Fruit fly (Drosophila melanogaster) whole organism, embryonic: ENCODE data around the gene Tsen54.

ENCODE experiments used
- Atf3 ChIP-seq: fragments of 200-800 bp; sonication (Bioruptor generic); optimal IDR thresholded peaks from 3 replicates; lab custom pipeline; 2016; ENCODE audit warnings: missing biosample characterization, missing genetic modification characterization
- CG12391 ChIP-seq: fragments of 200-800 bp; sonication (Bioruptor generic); optimal IDR thresholded peaks from 3 replicates; lab custom pipeline; 2018; ENCODE audit warnings: missing biosample characterization, mild to moderate bottlenecking, missing genetic modification characterization, moderate library complexity
- CG14710 ChIP-seq: fragments of 200-800 bp; sonication (Bioruptor generic); optimal IDR thresholded peaks from 3 replicates; lab custom pipeline; 2019; ENCODE audit warnings: missing biosample characterization, mild to moderate bottlenecking, missing genetic modification characterization, moderate library complexity
- CG5180 ChIP-seq: fragments of 200-800 bp; sonication (Bioruptor generic); optimal IDR thresholded peaks from 3 replicates; lab custom pipeline; 2017; ENCODE audit warnings: missing biosample characterization, missing genetic modification characterization, mild to moderate bottlenecking, moderate library complexity, missing genetic modification reagents
- Dref ChIP-seq: fragments of 200-800 bp; sonication (Bioruptor generic); IDR thresholded peaks from 2 replicates; pipeline ENCODE4 v1.3.6; 2022; ENCODE audit warnings: missing biosample characterization, missing genetic modification characterization
- Hr39 ChIP-seq: fragments of >200 bp; optimal IDR thresholded peaks from 2 replicates; lab custom pipeline; 2017
- MTF-1 ChIP-seq: fragments of 200-800 bp; sonication (Bioruptor generic); optimal IDR thresholded peaks from 2 replicates; lab custom pipeline; 2018; ENCODE audit warnings: missing biosample characterization, mild to moderate bottlenecking, missing genetic modification characterization, borderline replicate concordance
- NC2α ChIP-seq: fragments of 200-800 bp; sonication (Bioruptor generic); optimal IDR thresholded peaks from 2 replicates; lab custom pipeline; 2016; ENCODE audit warnings: missing biosample characterization, missing genetic modification characterization
- az2 ChIP-seq: fragments of 200-800 bp; sonication (Bioruptor generic); optimal IDR thresholded peaks from 3 replicates; lab custom pipeline; 2016; ENCODE audit warnings: missing biosample characterization, missing genetic modification characterization
- ems ChIP-seq: fragments of 200-800 bp; sonication (Bioruptor generic); optimal IDR thresholded peaks from 3 replicates; lab custom pipeline; 2016; ENCODE audit warnings: missing biosample characterization, missing genetic modification characterization
- hb ChIP-seq: fragments of 200-800 bp; sonication (Bioruptor generic); IDR thresholded peaks from 3 replicates; pipeline ENCODE4 v1.3.6; 2022; ENCODE audit warnings: missing biosample characterization, missing genetic modification characterization; ENCODE audit not compliant: partially characterized antibody
- stwl ChIP-seq: fragments of 200-800 bp; sonication (Bioruptor generic); optimal IDR thresholded peaks from 3 replicates; lab custom pipeline; 2018; ENCODE audit warnings: missing biosample characterization, mild to moderate bottlenecking, missing genetic modification characterization, moderate library complexity
- zf30C ChIP-seq: fragments of 200-800 bp; sonication (Bioruptor generic); optimal IDR thresholded peaks from 3 replicates; lab custom pipeline; 2018; ENCODE audit warnings: missing biosample characterization, mild to moderate bottlenecking, missing genetic modification characterization

DNA sequence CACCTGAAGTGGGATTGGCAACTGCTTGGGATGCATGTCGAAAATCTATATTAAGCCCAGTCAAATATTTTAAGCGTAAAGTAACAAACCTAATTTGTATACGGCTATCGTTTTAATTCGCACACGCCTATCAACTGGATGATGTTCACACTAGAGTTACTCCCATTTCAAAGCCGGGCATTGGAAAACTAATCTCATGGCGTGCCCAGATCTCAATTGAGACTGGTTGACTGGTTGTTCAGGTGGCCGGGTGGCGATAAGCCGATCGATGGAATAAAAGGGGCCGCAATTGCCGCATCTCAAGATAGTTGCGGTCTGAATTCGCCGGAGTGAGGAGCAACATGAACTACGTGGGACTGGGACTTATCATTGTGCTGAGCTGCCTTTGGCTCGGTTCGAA, 17.3 kb downstream of the Tsen54 start, which contains the start of gene Est-6:
- no peak for TF ChIP-seq az2 (GFP tag; lab: Kevin White, UChicago)
- no peak for TF ChIP-seq CG12391 (tag; lab: Kevin White, UChicago)
- TF ChIP-seq zf30C (GFP tag; lab: Kevin White, UChicago): no peak
- no peak for TF ChIP-seq NC2α (GFP tag; lab: Kevin White, UChicago)
- TF ChIP-seq ems (GFP tag; lab: Kevin White, UChicago): no peak
- TF ChIP-seq stwl (tag; lab: Kevin White, UChicago): no peak
- TF ChIP-seq Atf3 (GFP tag; lab: Kevin White, UChicago): no peak
- no peak for TF ChIP-seq Dref
- no peak for TF ChIP-seq CG14710 (tag; lab: Kevin White, UChicago)
- TF ChIP-seq Hr39 (lab: Kevin White, UChicago): no peak
- no peak for TF ChIP-seq MTF-1 (GFP tag; lab: Kevin White, UChicago)
- no peak for TF ChIP-seq hb (GFP tag; lab: Robert Waterston, UW)
- TF ChIP-seq CG5180 (GFP tag; lab: Kevin White, UChicago): no peak
